Worm (Caenorhabditis elegans) whole organism, L4 larva: ENCODE measurements around the gene tnt-3.

Experiments used
- Y75B8A.6 ChIP-seq: fragments of 200-800 bp; sonication (Bioruptor generic); IDR thresholded peaks from 2 replicates; pipeline ENCODE4 v1.3.6; 2022; ENCODE audit warnings: missing genetic modification reagents, missing genetic modification characterization, missing compliant biosample characterization
- ZK546.5 ChIP-seq, 2 experiments: sonication (generic microtip); optimal IDR thresholded peaks; 2 replicates each; lab custom pipeline; 2017; ENCODE audit warnings: missing biosample characterization in 2 of 2, missing genetic modification characterization in 2 of 2
- aha-1 ChIP-seq: fragments of 150-350 bp; peaks from one replicate; lab custom pipeline; 2014; ENCODE audit warnings: missing biosample characterization, missing genetic modification characterization
- daf-19 ChIP-seq: fragments of 200-800 bp; sonication (Bioruptor generic); conservative IDR thresholded peaks from 2 replicates; pipeline ENCODE4 v1.3.6; 2022; ENCODE audit warnings: missing genetic modification characterization, missing compliant biosample characterization
- fkh-10 ChIP-seq: fragments of 150-350 bp; optimal IDR thresholded peaks from 2 replicates; lab custom pipeline; 2014; ENCODE audit warnings: missing biosample characterization, missing genetic modification reagents, missing genetic modification characterization
- lin-13 ChIP-seq: fragments of 150-350 bp; optimal IDR thresholded peaks from 2 replicates; lab custom pipeline; 2014; ENCODE audit warnings: missing biosample characterization, missing genetic modification reagents, missing genetic modification characterization
- lsy-2 ChIP-seq, 2 experiments: fragments of 150-350 bp in 1 of 2; sonication (generic microtip) in 1 of 2; optimal IDR thresholded peaks; 2 replicates each; lab custom pipeline; 2014 to 2017; ENCODE audit warnings: missing biosample characterization in 2 of 2, missing genetic modification characterization in 2 of 2
- nhr-28 ChIP-seq: fragments of 150-350 bp; optimal IDR thresholded peaks from 2 replicates; lab custom pipeline; 2014; ENCODE audit warnings: missing biosample characterization, missing genetic modification characterization
- nhr-76 ChIP-seq: fragments of 150-350 bp; optimal IDR thresholded peaks from 2 replicates; lab custom pipeline; 2014; ENCODE audit warnings: missing biosample characterization, missing genetic modification characterization
- pqm-1 ChIP-seq: sonication (generic microtip); optimal IDR thresholded peaks from 2 replicates; lab custom pipeline; 2017; ENCODE audit warnings: missing biosample characterization, missing genetic modification characterization
- snpc-4 ChIP-seq: fragments of 150-350 bp; optimal IDR thresholded peaks from 2 replicates; lab custom pipeline; 2014; ENCODE audit warnings: missing biosample characterization, missing genetic modification characterization
- unc-62 ChIP-seq, 3 experiments: fragments of 150-350 bp in 1 of 3; sonication (generic microtip); optimal IDR thresholded peaks in 2 of 3; peaks in 1 of 3; 1 replicate in 1 of 3; 2 replicates in 2 of 3; lab custom pipeline; 2014 to 2017; ENCODE audit warnings: missing biosample characterization in 3 of 3, missing genetic modification characterization in 3 of 3, missing genetic modification reagents in 3 of 3, missing genotype in 1 of 3

DNA sequence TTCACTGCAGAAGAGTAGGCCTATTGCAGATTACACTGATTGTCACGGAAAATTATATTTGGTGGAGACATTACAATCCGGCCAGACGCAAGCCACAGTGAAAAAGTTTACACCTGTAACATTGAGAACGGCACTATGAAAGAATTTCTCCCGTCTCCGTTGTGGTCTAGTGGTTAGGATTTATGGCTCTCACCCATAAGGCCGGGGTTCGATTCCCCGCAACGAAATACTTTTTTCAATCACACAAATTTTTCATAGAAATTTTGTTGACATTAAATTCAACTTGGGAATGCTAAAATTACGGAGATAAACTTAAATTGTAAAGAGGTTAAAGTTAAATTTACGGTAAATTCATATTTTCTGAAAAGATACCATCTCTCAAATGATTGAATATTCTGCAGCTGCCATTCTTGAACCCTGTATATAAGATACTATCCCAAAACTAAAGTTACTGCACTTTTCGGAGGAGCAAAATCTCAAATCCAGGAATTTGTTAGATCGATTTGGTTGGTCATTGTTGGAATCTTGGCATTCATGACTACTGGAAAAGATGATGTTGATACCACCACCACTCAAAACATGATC is 38.4 kb downstream of the tnt-3 start, which contains the start of gene C39D10.1:
- TF ChIP-seq snpc-4 (tag; lab: Kevin White, UChicago): no peak
- no peak for TF ChIP-seq aha-1 (tag; lab: Kevin White, UChicago)
- TF ChIP-seq pqm-1: no peak
- no peak for TF ChIP-seq fkh-10 (GFP tag; lab: Kevin White, UChicago)
- no peak for TF ChIP-seq lsy-2 (tag; optimal IDR thresholded peaks at IDR 0.05; lab: Kevin White, UChicago)
- 0 out of 2 replicates have a peak, but pooled peaks have one; percentile 26 for TF ChIP-seq Y75B8A.6 (GFP tag; lab: Robert Waterston, UW)
- TF ChIP-seq nhr-76 (tag; lab: Kevin White, UChicago): no peak
- no peak for TF ChIP-seq ZK546.5 (tag; optimal IDR thresholded peaks at IDR 0.05; lab: Kevin White, UChicago)
- peak; percentile 12 for TF ChIP-seq nhr-28 (tag; lab: Kevin White, UChicago)
- peak in 1 of 2 experiments; percentile 96 for TF ChIP-seq unc-62 (GFP tag; optimal IDR thresholded peaks at IDR 0.05 in 1 of 2; lab: Kevin White, UChicago)
- TF ChIP-seq unc-62 (tag; optimal IDR thresholded peaks at IDR 0.05; lab: Kevin White, UChicago): no peak
- peak; percentile 5 for TF ChIP-seq lin-13
- TF ChIP-seq daf-19 (GFP tag; lab: Robert Waterston, UW): 0 out of 2 replicates have a peak, but pooled peaks have one; percentile 30
